Fruit fly (Drosophila melanogaster) S2 (cell line): ENCODE results near the gene CG14506.

Experiments
- CG8478 ChIP-seq: fragments of >200 bp; optimal IDR thresholded peaks from 2 replicates; lab custom pipeline; 2018
- CTCF ChIP-seq, 2 experiments: fragments of >200 bp; optimal IDR thresholded peaks; 2 replicates each; lab custom pipeline; 2018

dm6 chr3R:29280633-29281572, 16.1 kb downstream of the CG14506 start:
- TF ChIP-seq CG8478 (lab: Kevin White, UChicago) (no peak), CTCF (optimal IDR thresholded peaks at IDR 0.05; lab: Kevin White, UChicago) (no peak)
